Fruit fly (Drosophila melanogaster) whole organism, embryonic: Measurements from ENCODE around the gene Gos28.

Experiments used
- Blimp-1 ChIP-seq: fragments of 200-800 bp; sonication (Bioruptor generic); optimal IDR thresholded peaks from 3 replicates; lab custom pipeline; 2018; ENCODE audit warnings: missing biosample characterization, missing genetic modification characterization, mild to moderate bottlenecking, moderate library complexity, missing genetic modification reagents
- CG10366 ChIP-seq: fragments of 200-800 bp; sonication (Bioruptor generic); IDR thresholded peaks from 2 replicates; pipeline ENCODE4 v1.3.6; 2022; ENCODE audit warnings: missing biosample characterization, missing genetic modification characterization
- CG10543 ChIP-seq: fragments of 200-800 bp; sonication (Bioruptor generic); optimal IDR thresholded peaks from 3 replicates; lab custom pipeline; 2017; ENCODE audit warnings: missing biosample characterization, mild to moderate bottlenecking, missing genetic modification characterization, moderate library complexity
- CG11560 ChIP-seq: fragments of 200-800 bp; sonication (Bioruptor generic); IDR thresholded peaks from 3 replicates; pipeline ENCODE4 v1.3.6; 2022; ENCODE audit warnings: missing biosample characterization, missing genetic modification characterization
- CG12155 ChIP-seq: fragments of 200-800 bp; sonication (Bioruptor generic); optimal IDR thresholded peaks from 3 replicates; lab custom pipeline; 2016; ENCODE audit warnings: missing biosample characterization, missing genetic modification characterization
- CG14014 ChIP-seq: fragments of 200-800 bp; sonication (Bioruptor generic); IDR thresholded peaks from 2 replicates; pipeline ENCODE4 v1.3.6; 2022; ENCODE audit warnings: missing biosample characterization, missing genetic modification characterization
- CG14050 ChIP-seq: fragments of 200-800 bp; sonication (Bioruptor generic); IDR thresholded peaks from 3 replicates; pipeline ENCODE4 v1.3.6; 2022; ENCODE audit warnings: missing biosample characterization, missing genetic modification characterization
- CG14667 ChIP-seq: fragments of 200-800 bp; sonication (Bioruptor generic); IDR thresholded peaks from 2 replicates; pipeline ENCODE4 v1.3.6; 2022; ENCODE audit warnings: missing biosample characterization, missing genetic modification characterization
- CG15479 ChIP-seq: fragments of 200-800 bp; sonication (Bioruptor generic); optimal IDR thresholded peaks from 3 replicates; lab custom pipeline; 2019; ENCODE audit warnings: missing biosample characterization, mild to moderate bottlenecking, missing genetic modification characterization, moderate library complexity
- CG32767 ChIP-seq: fragments of 200-800 bp; sonication (Bioruptor generic); IDR thresholded peaks from 2 replicates; pipeline ENCODE4 v1.3.6; 2022; ENCODE audit warnings: missing biosample characterization, missing genetic modification characterization
- CG34224 ChIP-seq: fragments of 200-800 bp; sonication (Bioruptor generic); IDR thresholded peaks from 3 replicates; pipeline ENCODE4 v1.3.6; 2022; ENCODE audit warnings: missing biosample characterization, missing genetic modification characterization; ENCODE audit not compliant: partially characterized antibody
- CG3847 ChIP-seq: fragments of 200-800 bp; sonication (Bioruptor generic); IDR thresholded peaks from 2 replicates; pipeline ENCODE4 v1.3.6; 2022; ENCODE audit warnings: missing biosample characterization, missing genetic modification characterization
- CG3995 ChIP-seq: fragments of 200-800 bp; sonication (Bioruptor generic); optimal IDR thresholded peaks from 3 replicates; lab custom pipeline; 2016; ENCODE audit warnings: missing biosample characterization, missing genetic modification characterization
- CG4282 ChIP-seq: fragments of 200-800 bp; sonication (Bioruptor generic); optimal IDR thresholded peaks from 2 replicates; lab custom pipeline; 2016; ENCODE audit warnings: missing biosample characterization, missing genetic modification characterization
- CG6254 ChIP-seq: fragments of 200-800 bp; sonication (Bioruptor generic); optimal IDR thresholded peaks from 3 replicates; lab custom pipeline; 2017; ENCODE audit warnings: mild to moderate bottlenecking, missing biosample characterization, missing genetic modification reagents, missing genetic modification characterization
- CG7987 ChIP-seq: fragments of 200-800 bp; sonication (Bioruptor generic); optimal IDR thresholded peaks from 2 replicates; lab custom pipeline; 2018; ENCODE audit warnings: missing biosample characterization, mild to moderate bottlenecking, missing genetic modification characterization, moderate library complexity
- CG8281 ChIP-seq: fragments of 200-800 bp; sonication (Bioruptor generic); optimal IDR thresholded peaks from 2 replicates; lab custom pipeline; 2018; ENCODE audit warnings: missing biosample characterization, mild to moderate bottlenecking, missing genetic modification characterization, moderate library complexity
- CG8388 ChIP-seq: fragments of 200-800 bp; sonication (Bioruptor generic); optimal IDR thresholded peaks from 2 replicates; lab custom pipeline; 2019; ENCODE audit warnings: missing biosample characterization, mild to moderate bottlenecking, missing genetic modification characterization, moderate library complexity
- CG9215 ChIP-seq: fragments of 200-800 bp; sonication (Bioruptor generic); IDR thresholded peaks from 2 replicates; pipeline ENCODE4 v1.3.6; 2022; ENCODE audit warnings: missing biosample characterization, missing genetic modification characterization
- E2f2 ChIP-seq: fragments of 200-800 bp; sonication (Bioruptor generic); IDR thresholded peaks from 2 replicates; pipeline ENCODE4 v1.3.6; 2022; ENCODE audit warnings: missing biosample characterization, missing genetic modification characterization
- HLH3B ChIP-seq: fragments of 200-800 bp; sonication (Bioruptor generic); IDR thresholded peaks from 2 replicates; pipeline ENCODE4 v1.3.6; 2022; ENCODE audit warnings: missing biosample characterization, missing genetic modification characterization
- Hey ChIP-seq: fragments of 200-800 bp; sonication (Bioruptor generic); optimal IDR thresholded peaks from 3 replicates; lab custom pipeline; 2018; ENCODE audit warnings: missing biosample characterization, mild to moderate bottlenecking, missing genetic modification characterization
- HmgD ChIP-seq: fragments of 200-800 bp; sonication (Bioruptor generic); optimal IDR thresholded peaks from 3 replicates; lab custom pipeline; 2016; ENCODE audit warnings: missing biosample characterization, missing genetic modification characterization
- Jarid2 ChIP-seq: fragments of 200-800 bp; sonication (Bioruptor generic); optimal IDR thresholded peaks from 3 replicates; lab custom pipeline; 2017; ENCODE audit warnings: mild to moderate bottlenecking, missing biosample characterization, missing genetic modification reagents, missing genetic modification characterization
- Kr ChIP-seq: fragments of 200-800 bp; sonication (Bioruptor generic); optimal IDR thresholded peaks from 2 replicates; lab custom pipeline; 2017; ENCODE audit warnings: missing biosample characterization, mild to moderate bottlenecking, missing genetic modification characterization
- NfI ChIP-seq: fragments of 200-800 bp; sonication (Bioruptor generic); optimal IDR thresholded peaks from 3 replicates; lab custom pipeline; 2018; ENCODE audit warnings: missing biosample characterization, mild to moderate bottlenecking, missing genetic modification characterization, moderate library complexity
- Scr ChIP-seq: fragments of 200-800 bp; sonication (Bioruptor generic); IDR thresholded peaks from 2 replicates; pipeline ENCODE4 v1.3.6; 2022; ENCODE audit warnings: missing biosample characterization, missing genetic modification characterization; ENCODE audit not compliant: partially characterized antibody
- Side ChIP-seq: fragments of 200-800 bp; sonication (Bioruptor generic); optimal IDR thresholded peaks from 2 replicates; lab custom pipeline; 2016; ENCODE audit warnings: missing biosample characterization, missing genetic modification characterization
- aop ChIP-seq: fragments of 200-800 bp; sonication (Bioruptor generic); IDR thresholded peaks from 2 replicates; pipeline ENCODE4 v1.3.6; 2022; ENCODE audit warnings: missing biosample characterization, missing genetic modification characterization
- ap ChIP-seq: fragments of 200-800 bp; sonication (Bioruptor generic); IDR thresholded peaks from 2 replicates; pipeline ENCODE4 v1.3.6; 2022; ENCODE audit warnings: missing biosample characterization, missing genetic modification characterization
- bab2 ChIP-seq: fragments of 200-800 bp; sonication (Bioruptor generic); optimal IDR thresholded peaks from 2 replicates; lab custom pipeline; 2016; ENCODE audit warnings: missing biosample characterization, missing genetic modification characterization
- bcd ChIP-seq: fragments of 200-800 bp; sonication (Bioruptor generic); optimal IDR thresholded peaks from 2 replicates; lab custom pipeline; 2017; ENCODE audit warnings: missing biosample characterization, mild to moderate bottlenecking, missing genetic modification characterization
- caup ChIP-seq: fragments of 200-800 bp; sonication (Bioruptor generic); optimal IDR thresholded peaks from 3 replicates; lab custom pipeline; 2017; ENCODE audit warnings: missing biosample characterization, mild to moderate bottlenecking, missing genetic modification characterization, moderate library complexity; ENCODE audit not compliant: severe bottlenecking
- chif ChIP-seq, 2 experiments: fragments of 200-800 bp; sonication (Bioruptor generic); optimal IDR thresholded peaks; 3 replicates each; lab custom pipeline; 2016; ENCODE audit warnings: missing biosample characterization in 2 of 2, missing genetic modification characterization in 2 of 2
- danr ChIP-seq: fragments of 200-800 bp; sonication (Bioruptor generic); IDR thresholded peaks from 2 replicates; pipeline ENCODE4 v1.3.6; 2022; ENCODE audit warnings: missing biosample characterization, missing genetic modification characterization
- dysf ChIP-seq: fragments of 200-800 bp; sonication (Bioruptor generic); IDR thresholded peaks from 3 replicates; pipeline ENCODE4 v1.3.6; 2022; ENCODE audit warnings: missing biosample characterization, missing genetic modification characterization
- ewg ChIP-seq: fragments of 200-800 bp; sonication (Bioruptor generic); optimal IDR thresholded peaks from 3 replicates; lab custom pipeline; 2017; ENCODE audit warnings: mild to moderate bottlenecking, missing biosample characterization, missing genetic modification reagents, missing genetic modification characterization
- ftz-f1 ChIP-seq: fragments of 200-800 bp; sonication (Bioruptor generic); optimal IDR thresholded peaks from 2 replicates; lab custom pipeline; 2016; ENCODE audit warnings: missing biosample characterization, missing genetic modification characterization
- gcm ChIP-seq: fragments of 200-800 bp; sonication (Bioruptor generic); optimal IDR thresholded peaks from 2 replicates; lab custom pipeline; 2019; ENCODE audit warnings: missing biosample characterization, mild to moderate bottlenecking, missing genetic modification characterization, moderate library complexity
- gsb ChIP-seq: fragments of 200-800 bp; sonication (Bioruptor generic); IDR thresholded peaks from 2 replicates; pipeline ENCODE4 v1.3.6; 2022; ENCODE audit warnings: missing biosample characterization, missing genetic modification characterization
- ken ChIP-seq: fragments of 200-800 bp; sonication (Bioruptor generic); IDR thresholded peaks from 3 replicates; pipeline ENCODE4 v1.3.6; 2022; ENCODE audit warnings: missing biosample characterization, missing genetic modification characterization
- lmd ChIP-seq: fragments of 200-800 bp; sonication (Bioruptor generic); IDR thresholded peaks from 2 replicates; pipeline ENCODE4 v1.3.6; 2022; ENCODE audit warnings: missing biosample characterization, missing genetic modification characterization
- luna ChIP-seq: fragments of 200-800 bp; sonication (Bioruptor generic); optimal IDR thresholded peaks from 2 replicates; lab custom pipeline; 2016; ENCODE audit warnings: missing biosample characterization, missing genetic modification characterization
- row ChIP-seq: fragments of 200-800 bp; sonication (Bioruptor generic); IDR thresholded peaks from 3 replicates; pipeline ENCODE4 v1.3.6; 2022; ENCODE audit warnings: missing biosample characterization, missing genetic modification characterization
- sima ChIP-seq: fragments of 200-800 bp; sonication (Bioruptor generic); optimal IDR thresholded peaks from 2 replicates; lab custom pipeline; 2016; ENCODE audit warnings: missing biosample characterization, missing genetic modification characterization
- so ChIP-seq: fragments of 200-800 bp; sonication (Bioruptor generic); IDR thresholded peaks from 3 replicates; pipeline ENCODE4 v1.3.6; 2022; ENCODE audit warnings: missing biosample characterization, missing genetic modification characterization
- sob ChIP-seq: fragments of 200-800 bp; sonication (Bioruptor generic); IDR thresholded peaks from 2 replicates; pipeline ENCODE4 v1.3.6; 2022; ENCODE audit warnings: missing biosample characterization, missing genetic modification characterization
- tgo ChIP-seq: fragments of 200-800 bp; sonication (Bioruptor generic); IDR thresholded peaks from 3 replicates; pipeline ENCODE4 v1.3.6; 2022; ENCODE audit warnings: missing biosample characterization, missing genetic modification characterization
- tna ChIP-seq: fragments of 200-800 bp; sonication (Bioruptor generic); IDR thresholded peaks from 2 replicates; pipeline ENCODE4 v1.3.6; 2022; ENCODE audit warnings: missing biosample characterization, missing genetic modification characterization; ENCODE audit not compliant: partially characterized antibody
- unc-4 ChIP-seq: fragments of 200-800 bp; sonication (Bioruptor generic); IDR thresholded peaks from 2 replicates; pipeline ENCODE4 v1.3.6; 2022; ENCODE audit warnings: missing biosample characterization, missing genetic modification characterization; ENCODE audit not compliant: partially characterized antibody
- vvl ChIP-seq: fragments of 200-800 bp; sonication (Bioruptor generic); IDR thresholded peaks from 2 replicates; pipeline ENCODE4 v1.3.6; 2022; ENCODE audit warnings: missing biosample characterization, missing genetic modification characterization
- wor ChIP-seq: fragments of 200-800 bp; sonication (Bioruptor generic); IDR thresholded peaks from 2 replicates; pipeline ENCODE4 v1.3.6; 2022; ENCODE audit warnings: missing biosample characterization, missing genetic modification characterization

Gos28 gene

DNA sequence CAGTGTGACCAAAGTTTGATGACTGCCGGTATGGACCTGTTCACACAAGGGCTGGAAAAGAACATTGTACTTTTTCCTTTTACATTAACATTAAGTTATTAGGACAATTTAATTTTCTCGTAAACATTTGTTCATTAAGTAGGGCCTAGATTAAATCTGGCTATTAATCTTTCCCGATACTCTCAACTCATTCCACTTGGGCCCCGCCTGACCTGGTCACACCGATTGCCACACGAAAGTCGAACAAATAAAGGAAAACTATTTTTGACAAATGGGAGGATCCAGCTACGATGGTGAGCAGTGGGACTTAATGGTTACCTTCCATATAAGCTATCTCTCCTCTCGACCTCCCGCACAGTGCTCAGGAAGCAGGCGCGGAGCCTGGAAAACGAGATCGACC lies at the start of gene Gos28, which contains the start of gene Cpsf73:
TSS of gene Gos28 (plus strand) at position 214 of the 400 bp plus-strand sequence.
TSS of gene Cpsf73 (minus strand) at position 28 of the 400 bp plus-strand sequence.
- TF ChIP-seq Kr (GFP tag; lab: Kevin White, UChicago) = no peak
- TF ChIP-seq CG8388 (GFP tag; lab: Kevin White, UChicago) = peak; percentile 25
- TF ChIP-seq wor (GFP tag; lab: Robert Waterston, UW) = no peak
- TF ChIP-seq Hey (tag; lab: Kevin White, UChicago) = no peak
- TF ChIP-seq ken (GFP tag; lab: Robert Waterston, UW) = no peak
- peak; percentile 12 for TF ChIP-seq CG4282 (GFP tag; lab: Kevin White, UChicago)
- no peak for TF ChIP-seq tgo (GFP tag; lab: Robert Waterston, UW)
- TF ChIP-seq unc-4 = 0 out of 2 replicates have a peak, but pooled peaks have one; percentile 34
- no peak for TF ChIP-seq caup (GFP tag; lab: Kevin White, UChicago)
- no peak for TF ChIP-seq so (GFP tag; lab: Robert Waterston, UW)
- TF ChIP-seq CG7987 (GFP tag; lab: Kevin White, UChicago) = no peak
- no peak for TF ChIP-seq sima (GFP tag; lab: Kevin White, UChicago)
- no peak for TF ChIP-seq CG14667 (GFP tag; lab: Robert Waterston, UW)
- TF ChIP-seq ewg (GFP tag; lab: Kevin White, UChicago) = no peak
- no peak for TF ChIP-seq danr (GFP tag; lab: Robert Waterston, UW)
- no peak for TF ChIP-seq vvl (GFP tag; lab: Robert Waterston, UW)
- TF ChIP-seq luna = no peak
- peak; percentile 3 for TF ChIP-seq Blimp-1 (GFP tag; lab: Kevin White, UChicago)
- no peak for TF ChIP-seq bcd (GFP tag; lab: Kevin White, UChicago)
- peak; percentile 44; the same call in 1 of the 2 replicates for TF ChIP-seq E2f2
- no peak for TF ChIP-seq dysf
- TF ChIP-seq HLH3B = no peak
- TF ChIP-seq gsb (GFP tag; lab: Robert Waterston, UW) = no peak
- no peak for TF ChIP-seq CG9215 (GFP tag; lab: Robert Waterston, UW)
- TF ChIP-seq CG10366 = no peak
- TF ChIP-seq CG11560 (tag; lab: Robert Waterston, UW) = no peak
- TF ChIP-seq Scr (GFP tag; lab: Robert Waterston, UW) = peak; percentile 60
- TF ChIP-seq gcm (GFP tag; lab: Kevin White, UChicago) = no peak
- no peak for TF ChIP-seq sob
- TF ChIP-seq CG3995 (GFP tag; lab: Kevin White, UChicago) = no peak
- TF ChIP-seq CG12155 (GFP tag; lab: Kevin White, UChicago) = no peak
- no peak for TF ChIP-seq CG32767
- no peak for TF ChIP-seq CG10543 (GFP tag; lab: Kevin White, UChicago)
- no peak for TF ChIP-seq Jarid2
- peak in 1 of 2 experiments; percentile 42 for TF ChIP-seq chif (GFP tag; optimal IDR thresholded peaks at IDR 0.05; lab: Kevin White, UChicago)
- TF ChIP-seq aop = no peak
- TF ChIP-seq NfI (GFP tag; lab: Kevin White, UChicago) = peak; percentile 6
- no peak for TF ChIP-seq tna
- TF ChIP-seq ftz-f1 (GFP tag; lab: Kevin White, UChicago) = no peak
- peak; percentile 62 for TF ChIP-seq CG3847 (GFP tag; lab: Robert Waterston, UW)
- TF ChIP-seq CG34224 (GFP tag; lab: Robert Waterston, UW) = peak; percentile 49; the same call in 1 of the 3 replicates
- TF ChIP-seq row (GFP tag; lab: Robert Waterston, UW) = peak; percentile 86
- no peak for TF ChIP-seq HmgD (GFP tag; lab: Kevin White, UChicago)
- no peak for TF ChIP-seq CG14050 (GFP tag; lab: Robert Waterston, UW)
- TF ChIP-seq lmd (GFP tag; lab: Robert Waterston, UW) = no peak
- no peak for TF ChIP-seq CG6254
- TF ChIP-seq CG15479 (GFP tag; lab: Kevin White, UChicago) = no peak
- TF ChIP-seq Side (GFP tag; lab: Kevin White, UChicago) = no peak
- TF ChIP-seq CG14014 = 0 out of 2 replicates have a peak, but pooled peaks have one; percentile 33
- TF ChIP-seq ap = no peak
- TF ChIP-seq bab2 (GFP tag; lab: Kevin White, UChicago) = no peak
- TF ChIP-seq CG8281 (tag; lab: Kevin White, UChicago) = no peak
